Worm (Caenorhabditis elegans) whole organism, mixed stage, embryonic: Measurements from ENCODE around the gene him-4.

Source experiments
- ceh-39 ChIP-seq: fragments of 150-350 bp; optimal IDR thresholded peaks from 2 replicates; lab custom pipeline; 2014; ENCODE audit warnings: missing biosample characterization, missing genetic modification characterization
- ceh-43 ChIP-seq: fragments of 200-800 bp; sonication (Bioruptor generic); optimal IDR thresholded peaks from 2 replicates; lab custom pipeline; 2018; ENCODE audit warnings: mild to moderate bottlenecking, missing genetic modification characterization, moderate library complexity, missing compliant biosample characterization
- ceh-83 ChIP-seq: fragments of 200-800 bp; sonication (Bioruptor generic); optimal IDR thresholded peaks from 2 replicates; lab custom pipeline; 2018; ENCODE audit warnings: mild to moderate bottlenecking, missing genetic modification characterization, missing compliant biosample characterization
- cnd-1 ChIP-seq: fragments of 200-800 bp; sonication (Bioruptor generic); optimal IDR thresholded peaks from 2 replicates; lab custom pipeline; 2018; ENCODE audit warnings: mild to moderate bottlenecking, missing genetic modification characterization, missing compliant biosample characterization
- drap-1 ChIP-seq: fragments of 200-800 bp; sonication (Bioruptor generic); optimal IDR thresholded peaks from 3 replicates; lab custom pipeline; 2018; ENCODE audit warnings: mild to moderate bottlenecking, missing genetic modification characterization, missing compliant biosample characterization
- elt-1 ChIP-seq: sonication (generic microtip); optimal IDR thresholded peaks from 2 replicates; lab custom pipeline; 2017; ENCODE audit warnings: missing genetic modification characterization, mild to moderate bottlenecking, missing compliant biosample characterization, antibody characterized with exemption, moderate library complexity, borderline replicate concordance; ENCODE audit not compliant: insufficient read depth
- elt-3 ChIP-seq: fragments of 150-350 bp; optimal IDR thresholded peaks from 2 replicates; lab custom pipeline; 2014; ENCODE audit warnings: missing biosample characterization, missing genetic modification characterization
- flh-1 ChIP-seq: fragments of 200-800 bp; sonication (Bioruptor generic); optimal IDR thresholded peaks from 2 replicates; lab custom pipeline; 2018; ENCODE audit warnings: mild to moderate bottlenecking, missing genetic modification characterization, moderate library complexity, missing compliant biosample characterization
- lin-13 ChIP-seq: fragments of 150-350 bp; optimal IDR thresholded peaks from 2 replicates; lab custom pipeline; 2014; ENCODE audit warnings: missing biosample characterization, missing genetic modification characterization
- lin-32 ChIP-seq: fragments of 200-800 bp; sonication (Bioruptor generic); optimal IDR thresholded peaks from 2 replicates; lab custom pipeline; 2018; ENCODE audit warnings: mild to moderate bottlenecking, missing genetic modification characterization, missing compliant biosample characterization
- mab-5 ChIP-seq: fragments of 150-350 bp; optimal IDR thresholded peaks from 2 replicates; lab custom pipeline; 2014; ENCODE audit warnings: missing biosample characterization, missing genetic modification characterization
- mep-1 ChIP-seq: fragments of 150-350 bp; optimal IDR thresholded peaks from 2 replicates; lab custom pipeline; 2017; ENCODE audit warnings: missing biosample characterization, missing genetic modification reagents, missing genetic modification characterization, inconsistent platforms
- mls-2 ChIP-seq: sonication (generic microtip); optimal IDR thresholded peaks from 2 replicates; lab custom pipeline; 2016; ENCODE audit warnings: mild to moderate bottlenecking, missing genetic modification characterization, moderate library complexity, missing compliant biosample characterization
- nhr-12 ChIP-seq: fragments of 150-350 bp; optimal IDR thresholded peaks from 2 replicates; lab custom pipeline; 2014; ENCODE audit warnings: missing biosample characterization, missing genetic modification characterization
- nhr-2 ChIP-seq: fragments of 150-350 bp; optimal IDR thresholded peaks from 2 replicates; lab custom pipeline; 2014; ENCODE audit warnings: missing biosample characterization, missing genetic modification characterization
- nhr-237 ChIP-seq: fragments of 150-350 bp; optimal IDR thresholded peaks from 2 replicates; lab custom pipeline; 2014; ENCODE audit warnings: missing biosample characterization, missing genetic modification characterization
- nhr-28 ChIP-seq: fragments of 150-350 bp; optimal IDR thresholded peaks from 2 replicates; lab custom pipeline; 2014; ENCODE audit warnings: missing biosample characterization, missing genetic modification characterization
- nhr-76 ChIP-seq: sonication (generic microtip); optimal IDR thresholded peaks from 2 replicates; lab custom pipeline; 2017; ENCODE audit warnings: missing biosample characterization, missing genetic modification characterization
- pha-4 ChIP-seq: fragments of 150-350 bp; optimal IDR thresholded peaks from 2 replicates; lab custom pipeline; 2018; ENCODE audit warnings: missing biosample characterization, missing genetic modification reagents, missing genetic modification characterization
- sem-2 ChIP-seq: fragments of 200-800 bp; sonication (Bioruptor generic); optimal IDR thresholded peaks from 2 replicates; lab custom pipeline; 2018; ENCODE audit warnings: mild to moderate bottlenecking, missing genetic modification characterization, missing compliant biosample characterization
- snpc-4 ChIP-seq: fragments of 150-350 bp; optimal IDR thresholded peaks from 2 replicates; lab custom pipeline; 2014; ENCODE audit warnings: missing biosample characterization, missing genetic modification characterization
- sptf-1 ChIP-seq: sonication (generic microtip); optimal IDR thresholded peaks from 2 replicates; lab custom pipeline; 2017; ENCODE audit warnings: mild to moderate bottlenecking, missing genetic modification characterization, moderate library complexity, missing compliant biosample characterization
- tbx-8 ChIP-seq: fragments of 200-800 bp; sonication (Bioruptor generic); optimal IDR thresholded peaks from 2 replicates; lab custom pipeline; 2018; ENCODE audit warnings: mild to moderate bottlenecking, missing genetic modification characterization, moderate library complexity, missing compliant biosample characterization
- unc-39 ChIP-seq: fragments of 150-350 bp; optimal IDR thresholded peaks from 2 replicates; lab custom pipeline; 2014; ENCODE audit warnings: missing biosample characterization, missing genetic modification characterization

The him-4 gene

DNA sequence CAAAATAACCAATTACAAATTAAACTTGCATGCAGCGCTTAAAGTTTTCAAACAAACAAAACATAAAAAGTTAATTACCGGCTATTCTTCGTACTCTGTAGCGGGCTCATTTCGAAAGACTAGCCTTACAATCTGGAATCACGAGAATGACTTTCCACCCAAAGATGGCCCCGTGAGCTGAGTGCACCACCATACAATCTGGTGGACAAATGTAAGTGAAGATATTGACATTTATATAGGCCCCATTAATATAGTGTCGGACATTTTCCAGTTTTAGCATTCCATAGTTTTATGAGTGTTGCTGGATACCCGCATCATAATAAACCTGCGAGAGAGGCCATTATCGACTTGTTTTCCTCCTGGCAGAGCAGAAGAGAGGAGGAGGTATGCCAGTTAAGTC is 37.2 kb downstream of the him-4 start:
- TF ChIP-seq lin-32 (GFP tag; lab: Kevin White, UChicago) (no peak), snpc-4 (tag; lab: Kevin White, UChicago) (no peak), nhr-28 (tag; lab: Kevin White, UChicago) (no peak), elt-1 (no peak), flh-1 (GFP tag; lab: Kevin White, UChicago) (no peak)
- TF ChIP-seq, all 35 proteins: peak for 0

DNA sequence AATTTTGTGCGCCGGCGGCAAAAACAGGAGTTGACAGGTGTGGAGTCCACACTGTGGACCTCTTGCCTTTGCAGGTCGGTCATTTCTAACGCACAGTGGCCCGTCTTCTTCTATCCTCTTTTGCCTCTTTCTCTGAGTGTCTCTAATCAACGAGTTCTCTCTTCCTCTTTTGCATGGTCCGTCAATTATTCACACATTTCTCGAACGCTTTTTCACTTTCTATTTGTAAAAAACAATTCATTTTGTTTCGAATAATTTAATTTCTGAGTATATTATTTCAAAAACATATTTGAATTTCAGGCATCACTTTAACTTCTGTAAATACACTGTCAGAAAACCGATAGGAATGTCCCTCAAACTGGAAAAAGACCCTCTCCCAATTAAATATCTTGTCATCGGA is 39.6 kb downstream of the him-4 start, which contains the start of gene T09B9.1:
Gene T09B9.1 (plus strand): TSS at position 301 of the 400 bp plus-strand sequence.
- TF ChIP-seq pha-4 (tag; lab: Kevin White, UChicago) (no peak), nhr-76 (tag; lab: Kevin White, UChicago) (no peak), lin-13 (no peak)
- TF ChIP-seq, all 35 proteins: peak for 0

DNA sequence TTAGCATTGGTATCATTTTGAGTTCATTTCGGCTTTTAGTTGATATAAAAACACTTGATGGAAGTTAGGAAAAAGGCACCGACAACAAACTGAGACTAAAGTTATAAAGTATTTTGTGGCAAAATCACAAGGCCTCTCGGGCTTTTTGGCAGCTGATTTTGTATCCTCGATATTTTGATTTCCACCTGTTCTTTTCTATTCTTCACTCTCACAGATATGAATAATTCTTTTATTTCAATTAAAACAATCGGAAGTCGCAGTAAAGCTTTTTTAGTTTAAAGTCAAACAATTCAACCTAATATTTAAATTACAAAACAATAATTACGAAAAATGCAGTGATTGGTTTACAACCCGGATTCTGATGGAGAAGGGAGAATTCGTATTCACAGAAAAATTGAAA is 43.9 kb downstream of the him-4 start, which contains the start of gene T09B9.3:
Gene T09B9.3 (minus strand): TSS at position 101 of the 400 bp plus-strand sequence.
- TF ChIP-seq flh-1 (GFP tag; lab: Kevin White, UChicago), result no peak
- no peak for TF ChIP-seq nhr-12 (tag; lab: Kevin White, UChicago)
- no peak for TF ChIP-seq sem-2 (GFP tag; lab: Kevin White, UChicago)
- TF ChIP-seq sptf-1 (tag; lab: Kevin White, UChicago), result no peak
- no peak for TF ChIP-seq ceh-43 (GFP tag; lab: Kevin White, UChicago)

ce11 chrX:9763903-9764302 is 46.5 kb downstream of the him-4 start:
- TF ChIP-seq elt-3 (tag; lab: Kevin White, UChicago) (no peak), ceh-83 (GFP tag; lab: Kevin White, UChicago) (no peak), nhr-28 (tag; lab: Kevin White, UChicago) (no peak), unc-39 (tag; lab: Kevin White, UChicago) (no peak), snpc-4 (tag; lab: Kevin White, UChicago) (no peak), flh-1 (GFP tag; lab: Kevin White, UChicago) (no peak), drap-1 (no peak), ceh-39 (tag; lab: Kevin White, UChicago) (no peak), nhr-2 (tag; lab: Kevin White, UChicago) (no peak)

ce11 chrX:9764822-9765221 is 47.5 kb downstream of the him-4 start, which contains the start of gene slc-17.9:
Gene slc-17.9, minus strand, starts transcription at chrX:9764922.
- TF ChIP-seq ceh-43 (GFP tag; lab: Kevin White, UChicago) (no peak), tbx-8 (GFP tag; lab: Kevin White, UChicago) (no peak), nhr-28 (tag; lab: Kevin White, UChicago) (no peak), pha-4 (tag; lab: Kevin White, UChicago) (no peak), nhr-237 (tag; lab: Kevin White, UChicago) (no peak), mls-2 (tag; lab: Kevin White, UChicago) (no peak), drap-1 (no peak)

- TF ChIP-seq mab-5 (tag; lab: Kevin White, UChicago) (no peak), cnd-1 (no peak), ceh-39 (tag; lab: Kevin White, UChicago) (peak; percentile 4), mep-1 (tag; lab: Kevin White, UChicago) (peak; percentile 66)
Measured at ce11 chrX:9774323-9774722, 57.0 kb downstream of the him-4 start, which contains the start of gene T09B9.4. Gene T09B9.4, minus strand, starts transcription at chrX:9774352.

- TF ChIP-seq flh-1 (GFP tag; lab: Kevin White, UChicago) (no peak), elt-1 (no peak), snpc-4 (tag; lab: Kevin White, UChicago) (no peak), nhr-28 (tag; lab: Kevin White, UChicago) (no peak), nhr-237 (tag; lab: Kevin White, UChicago) (no peak), sem-2 (GFP tag; lab: Kevin White, UChicago) (no peak), nhr-12 (tag; lab: Kevin White, UChicago) (no peak), lin-32 (GFP tag; lab: Kevin White, UChicago) (no peak), pha-4 (tag; lab: Kevin White, UChicago) (no peak)
Measured at ce11 chrX:9777481-9777880, 60.1 kb downstream of the him-4 start, which contains the start of gene T09B9.5. Gene T09B9.5, plus strand, starts transcription at chrX:9777781.
